Worm (Caenorhabditis elegans) whole organism, L1 larva: ENCODE measurements around the gene Y32B12B.1.

Experiments used
- elt-3 ChIP-seq, 6 experiments: fragments of 150-350 bp in 1 of 6; sonication (generic microtip); optimal IDR thresholded peaks; 2 replicates each; lab custom pipeline; 2017 to 2018; ENCODE audit warnings: missing biosample characterization in 6 of 6, missing genetic modification characterization in 6 of 6, inconsistent platforms in 1 of 6
- nhr-76 ChIP-seq: sonication (generic microtip); optimal IDR thresholded peaks from 2 replicates; lab custom pipeline; 2017; ENCODE audit warnings: missing biosample characterization, missing genetic modification characterization
- nhr-77 ChIP-seq: fragments of 150-350 bp; optimal IDR thresholded peaks from 2 replicates; lab custom pipeline; 2014; ENCODE audit warnings: missing biosample characterization, missing genetic modification characterization
- pax-3 ChIP-seq: fragments of 200-800 bp; sonication (Bioruptor generic); optimal IDR thresholded peaks from 2 replicates; lab custom pipeline; 2018; ENCODE audit warnings: mild to moderate bottlenecking, missing genetic modification characterization, moderate library complexity, missing compliant biosample characterization
- pqm-1 ChIP-seq: sonication (generic microtip); optimal IDR thresholded peaks from 3 replicates; lab custom pipeline; 2017; ENCODE audit warnings: missing biosample characterization, missing genetic modification characterization
- tlp-1 ChIP-seq: fragments of 150-350 bp; optimal IDR thresholded peaks from 2 replicates; lab custom pipeline; 2014; ENCODE audit warnings: missing biosample characterization, missing genetic modification characterization

DNA sequence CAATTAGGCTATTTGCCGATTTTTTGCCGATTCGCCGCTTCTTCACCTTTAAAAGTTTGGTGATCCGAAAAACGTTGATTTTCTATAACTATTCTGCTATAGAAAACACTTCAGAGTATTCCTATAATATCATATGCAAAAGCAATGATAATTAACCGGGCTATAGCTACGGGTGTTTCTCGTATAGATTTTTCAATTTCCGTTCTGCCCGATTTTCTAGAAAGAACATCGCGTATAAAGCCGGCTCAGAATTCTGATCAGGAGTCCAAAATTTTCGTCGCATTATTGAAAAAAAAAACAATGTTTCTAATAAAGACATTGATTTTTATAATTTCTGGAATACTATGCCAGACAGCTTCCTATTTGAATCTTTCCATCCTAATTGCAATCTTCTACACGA is 13.9 kb downstream of the Y32B12B.1 start, which contains the start of gene srbc-65:
- TF ChIP-seq nhr-77 (tag; lab: Kevin White, UChicago), result no peak
- no peak for TF ChIP-seq tlp-1 (tag; lab: Kevin White, UChicago)
- TF ChIP-seq nhr-76 (tag; lab: Kevin White, UChicago), result no peak
- TF ChIP-seq pax-3, result no peak
- no peak for TF ChIP-seq pqm-1 (tag; lab: Kevin White, UChicago)
- no peak for TF ChIP-seq elt-3 (tag; optimal IDR thresholded peaks at IDR 0.05; lab: Kevin White, UChicago)
